Comparison of ENCODE assay signal across 2 worm cellular contexts in the genomic region with DNA sequence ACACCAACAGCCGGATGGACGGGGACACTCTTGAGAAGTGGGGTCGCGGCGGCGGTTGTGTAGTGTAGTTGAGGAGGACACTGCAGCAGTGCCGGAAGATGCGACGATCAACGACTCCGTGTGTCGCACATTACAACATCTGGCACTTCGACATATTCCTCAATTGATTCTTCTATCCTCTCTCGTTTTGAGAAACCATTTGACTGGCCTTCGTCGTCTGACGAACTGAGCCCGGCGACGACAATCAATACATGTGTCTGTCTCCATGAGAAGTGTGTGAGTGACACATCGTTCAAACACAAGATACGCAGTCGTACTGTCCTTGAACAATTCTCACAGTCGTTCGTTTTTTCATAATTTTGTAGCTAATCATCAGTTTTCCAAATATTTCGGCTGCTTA.
TF ChIP-seq lines count a peak whose summit lies in the region.

No protein-coding gene starts in this region.

TF ChIP-seq in whole organism, L1 larva, 84 proteins besides CTCF, POLR2A, EP300 and RAD21 (continued from another document):
- TF ChIP-seq ztf-4 (tag; optimal IDR thresholded peaks at IDR 0.05; lab: Kevin White, UChicago), result no peak
- TF ChIP-seq ceh-82 (tag; optimal IDR thresholded peaks at IDR 0.05; lab: Kevin White, UChicago), result no peak
- TF ChIP-seq vab-15 (tag; optimal IDR thresholded peaks at IDR 0.05; lab: Kevin White, UChicago), result no peak
- no peak for TF ChIP-seq unc-130 (tag; optimal IDR thresholded peaks at IDR 0.05; lab: Kevin White, UChicago)
- TF ChIP-seq dsc-1 (tag; optimal IDR thresholded peaks at IDR 0.05; lab: Kevin White, UChicago), result peak; percentile 36
TF ChIP-seq in whole organism, L1 larva: peak in this region for 5.

TF ChIP-seq in whole organism, L4 larva, 104 proteins besides CTCF, POLR2A, EP300 and RAD21 (continued from another document):
- TF ChIP-seq nhr-41 (GFP tag; IDR thresholded peaks at IDR 0.05; lab: Robert Waterston, UW) (no peak), nhr-48 (tag; optimal IDR thresholded peaks at IDR 0.05; lab: Kevin White, UChicago) (no peak), cey-2 (tag; optimal IDR thresholded peaks at IDR 0.05; lab: Kevin White, UChicago; ENCODE audit: borderline replicate concordance, insufficient read depth) (no peak), daf-19 (GFP tag; conservative IDR thresholded peaks at IDR 0.05; lab: Robert Waterston, UW) (no peak), dmd-8 (GFP tag; IDR thresholded peaks at IDR 0.05; lab: Robert Waterston, UW) (no peak), ces-1 (GFP tag; optimal IDR thresholded peaks at IDR 0.05; lab: Kevin White, UChicago) (no peak), nhr-11 (tag; optimal IDR thresholded peaks at IDR 0.05; lab: Kevin White, UChicago) (no peak), dpl-1 (GFP tag; optimal IDR thresholded peaks at IDR 0.05; lab: Kevin White, UChicago) (no peak), ceh-82 (tag; optimal IDR thresholded peaks at IDR 0.05; lab: Kevin White, UChicago) (no peak), nhr-237 (tag; optimal IDR thresholded peaks at IDR 0.05; lab: Kevin White, UChicago) (no peak), nhr-28 (tag; optimal IDR thresholded peaks at IDR 0.05; lab: Kevin White, UChicago) (peak; percentile 18), jun-1 (tag; optimal IDR thresholded peaks at IDR 0.05; lab: Kevin White, UChicago) (no peak), mxl-3 (GFP tag; optimal IDR thresholded peaks at IDR 0.05; lab: Kevin White, UChicago) (peak; percentile 43), aha-1 (tag; lab: Kevin White, UChicago) (peak; percentile 82), unc-62 (GFP tag; optimal IDR thresholded peaks at IDR 0.05 in 1 of 2; lab: Kevin White, UChicago) (peak in 1 of 2 experiments; percentile 12), unc-62 (tag; optimal IDR thresholded peaks at IDR 0.05; lab: Kevin White, UChicago) (no peak), madf-5 (GFP tag; IDR thresholded peaks at IDR 0.05; lab: Robert Waterston, UW) (no peak)
TF ChIP-seq in whole organism, L4 larva: peak in this region for 6.
